Fruit fly (Drosophila melanogaster): ENCODE results near the gene hh.
A peak's percentile ranks its signal among the peaks of the same experiment; 100 is the strongest.

The hh gene

DNA sequence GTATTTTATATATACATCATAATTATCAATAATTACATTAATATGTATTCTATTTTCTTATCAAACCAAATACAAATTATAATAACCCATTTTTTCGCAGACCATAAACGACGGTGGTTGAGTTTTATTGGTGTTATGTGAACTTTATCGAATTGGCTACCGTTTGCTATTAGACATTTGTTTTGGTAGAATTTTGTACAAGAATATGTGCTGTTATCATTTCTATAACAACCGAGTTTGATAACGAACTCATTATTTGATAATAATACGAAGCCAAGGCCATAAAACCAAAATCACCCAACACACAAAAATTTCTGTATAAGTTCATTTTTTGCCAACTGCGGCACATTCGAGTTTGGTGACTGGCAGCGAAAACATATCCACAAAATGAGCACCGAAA is 46.4 kb downstream of the hh start, which contains the start of gene CG17109:
Gene CG17109 (plus strand): TSS at position 345 of the 400 bp plus-strand sequence.
- no peak for TF ChIP-seq OdsH (GFP tag; optimal IDR thresholded peaks at IDR 0.05)
- no peak for TF ChIP-seq fru (GFP tag; optimal IDR thresholded peaks at IDR 0.05)
- TF ChIP-seq Dfd (GFP tag; optimal IDR thresholded peaks at IDR 0.05) = no peak
- no peak for TF ChIP-seq lola (GFP tag; optimal IDR thresholded peaks at IDR 0.05)
- no peak for TF ChIP-seq br (GFP tag; optimal IDR thresholded peaks at IDR 0.05)
- no peak for TF ChIP-seq Jra (GFP tag; optimal IDR thresholded peaks at IDR 0.05)
- no peak for TF ChIP-seq Mio (GFP tag; optimal IDR thresholded peaks at IDR 0.05)
- no peak for TF ChIP-seq rgr (GFP tag; optimal IDR thresholded peaks at IDR 0.05)
- no peak for TF ChIP-seq dmrt93B (GFP tag; optimal IDR thresholded peaks at IDR 0.05)
- TF ChIP-seq HLH106 (tag; optimal IDR thresholded peaks at IDR 0.05) = no peak
- TF ChIP-seq ey (GFP tag; optimal IDR thresholded peaks at IDR 0.05) = no peak
- no peak for TF ChIP-seq h (GFP tag; optimal IDR thresholded peaks at IDR 0.05)
- no peak for TF ChIP-seq Rel (GFP tag; optimal IDR thresholded peaks at IDR 0.05)
- TF ChIP-seq Rel (tag; optimal IDR thresholded peaks at IDR 0.05) = no peak

DNA sequence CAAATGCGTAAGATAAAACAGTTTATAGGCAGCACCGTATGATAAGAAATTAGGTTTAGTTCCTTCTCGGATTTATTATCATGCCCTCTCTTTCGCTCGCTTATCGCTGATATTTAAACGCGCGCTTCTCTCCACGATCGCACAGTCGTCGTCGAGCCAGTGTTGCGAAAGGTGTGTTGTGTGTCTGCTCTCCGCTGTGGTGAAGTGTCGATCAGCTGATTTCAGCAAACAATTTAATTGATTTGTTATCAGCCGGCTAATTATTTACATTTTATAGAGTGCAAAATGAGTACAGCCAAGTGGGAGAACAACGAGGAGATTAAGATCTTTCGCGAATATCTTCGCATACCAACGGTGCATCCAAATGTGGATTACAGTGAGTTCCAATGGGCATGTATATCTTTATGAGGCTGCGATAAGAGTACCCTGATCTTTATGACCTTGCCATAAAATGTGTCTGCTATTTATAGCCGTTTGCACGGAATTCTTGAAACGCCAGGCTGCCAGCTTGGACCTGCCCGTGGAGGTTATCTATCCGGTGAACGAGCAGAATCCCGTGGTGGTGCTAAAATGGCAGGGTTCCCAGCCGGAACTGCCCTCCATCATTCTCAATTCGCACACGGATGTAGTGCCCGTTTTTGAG is 50.0 kb downstream of the hh start, which contains the start of the genes CG17110 and CG6726:
Gene CG17110 (plus strand): TSS at position 139 of the 643 bp plus-strand sequence.
Gene CG6726 (plus strand): TSS at position 139 of the 643 bp plus-strand sequence.
- no peak for TF ChIP-seq Hr78 (GFP tag; optimal IDR thresholded peaks at IDR 0.05)
- no peak for TF ChIP-seq fru (GFP tag; optimal IDR thresholded peaks at IDR 0.05)
- TF ChIP-seq foxo (GFP tag; optimal IDR thresholded peaks at IDR 0.05) = no peak
- TF ChIP-seq dl (GFP tag; optimal IDR thresholded peaks at IDR 0.05; ENCODE audit: insufficient read depth in 1 of 2, partially characterized antibody in 2 of 2) = no peak
- peak; percentile 8 for TF ChIP-seq Hr83 (GFP tag; optimal IDR thresholded peaks at IDR 0.05; ENCODE audit: poor library complexity, severe bottlenecking)
- TF ChIP-seq Hnf4 (GFP tag; optimal IDR thresholded peaks at IDR 0.05) = no peak
- TF ChIP-seq rgr (GFP tag; optimal IDR thresholded peaks at IDR 0.05) = peak; percentile 26
- TF ChIP-seq Mio (GFP tag; optimal IDR thresholded peaks at IDR 0.05) = no peak
- no peak for TF ChIP-seq brk (GFP tag; optimal IDR thresholded peaks at IDR 0.05)
- no peak for TF ChIP-seq CG32264 (GFP tag; optimal IDR thresholded peaks at IDR 0.05)
- no peak for TF ChIP-seq Dif (GFP tag; optimal IDR thresholded peaks at IDR 0.05; ENCODE audit: partially characterized antibody)
- TF ChIP-seq dsf (GFP tag; optimal IDR thresholded peaks at IDR 0.05; ENCODE audit: borderline replicate concordance) = no peak
- no peak for TF ChIP-seq GATAd (GFP tag; optimal IDR thresholded peaks at IDR 0.05)
- TF ChIP-seq jim (GFP tag; optimal IDR thresholded peaks at IDR 0.05) = no peak
- TF ChIP-seq Dfd (GFP tag; optimal IDR thresholded peaks at IDR 0.05) = no peak
- no peak for TF ChIP-seq Abd-B (GFP tag; optimal IDR thresholded peaks at IDR 0.05)
- TF ChIP-seq tai (GFP tag; optimal IDR thresholded peaks at IDR 0.05) = no peak
- no peak for TF ChIP-seq Sp1 (GFP tag; optimal IDR thresholded peaks at IDR 0.05)
- peak; percentile 26 for TF ChIP-seq Myc (optimal IDR thresholded peaks at IDR 0.05)
- TF ChIP-seq Rel (GFP tag; optimal IDR thresholded peaks at IDR 0.05) = no peak
- no peak for TF ChIP-seq Rel (tag; optimal IDR thresholded peaks at IDR 0.05)
- no peak for TF ChIP-seq N (GFP tag; optimal IDR thresholded peaks at IDR 0.05)
- TF ChIP-seq br (GFP tag; optimal IDR thresholded peaks at IDR 0.05) = no peak
- no peak for TF ChIP-seq HLH106 (tag; optimal IDR thresholded peaks at IDR 0.05)
- TF ChIP-seq sv (GFP tag; optimal IDR thresholded peaks at IDR 0.05) = no peak
- no peak for TF ChIP-seq OdsH (GFP tag; optimal IDR thresholded peaks at IDR 0.05)
- TF ChIP-seq Vsx2 (GFP tag; optimal IDR thresholded peaks at IDR 0.05; ENCODE audit: partially characterized antibody) = peak; percentile 84
- TF ChIP-seq h (GFP tag; optimal IDR thresholded peaks at IDR 0.05) = no peak

- TF ChIP-seq rgr (GFP tag; optimal IDR thresholded peaks at IDR 0.05) (no peak), usp (GFP tag; optimal IDR thresholded peaks at IDR 0.05) (no peak)
Measured at dm6 chr3R:23088252-23088651, 53.5 kb downstream of the hh start.

DNA sequence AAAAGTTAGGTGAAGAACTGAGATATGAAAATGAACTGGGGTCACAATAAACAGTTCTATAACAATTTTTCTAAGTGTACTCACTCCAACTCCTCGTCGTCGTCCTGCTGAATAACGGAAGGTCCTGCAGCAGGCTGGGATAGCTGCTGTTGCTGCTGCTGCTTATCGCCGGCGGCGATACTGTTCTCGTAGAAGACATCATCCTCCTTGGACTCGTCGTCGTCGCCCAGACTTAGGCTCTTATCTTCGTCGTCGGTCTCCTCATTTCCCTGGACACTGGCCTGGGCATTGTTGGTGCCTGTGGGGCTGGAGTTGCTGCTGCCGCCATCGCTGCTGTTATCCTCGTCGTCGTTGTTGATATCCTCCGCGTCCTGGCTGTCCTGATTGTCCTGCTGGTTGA is 60.4 kb downstream of the hh start:
- no peak for TF ChIP-seq fru (GFP tag; optimal IDR thresholded peaks at IDR 0.05)
- no peak for TF ChIP-seq dsf (GFP tag; optimal IDR thresholded peaks at IDR 0.05; ENCODE audit: borderline replicate concordance)
- TF ChIP-seq Rel (GFP tag; optimal IDR thresholded peaks at IDR 0.05) = no peak
- TF ChIP-seq Rel (tag; optimal IDR thresholded peaks at IDR 0.05) = no peak
- TF ChIP-seq CG9705 (GFP tag; optimal IDR thresholded peaks at IDR 0.05) = no peak
- no peak for TF ChIP-seq OdsH (GFP tag; optimal IDR thresholded peaks at IDR 0.05)
- TF ChIP-seq Jra (GFP tag; optimal IDR thresholded peaks at IDR 0.05) = no peak
- TF ChIP-seq ey (GFP tag; optimal IDR thresholded peaks at IDR 0.05) = no peak
- TF ChIP-seq Mio (GFP tag; optimal IDR thresholded peaks at IDR 0.05) = no peak
- no peak for TF ChIP-seq Sp1 (GFP tag; optimal IDR thresholded peaks at IDR 0.05)
- no peak for TF ChIP-seq lola (GFP tag; optimal IDR thresholded peaks at IDR 0.05)
- no peak for TF ChIP-seq brk (GFP tag; optimal IDR thresholded peaks at IDR 0.05)
- no peak for TF ChIP-seq CrebA (GFP tag; optimal IDR thresholded peaks at IDR 0.05; ENCODE audit: borderline replicate concordance)
- TF ChIP-seq N (GFP tag; optimal IDR thresholded peaks at IDR 0.05) = no peak
- no peak for TF ChIP-seq rgr (GFP tag; optimal IDR thresholded peaks at IDR 0.05)
- TF ChIP-seq br (GFP tag; optimal IDR thresholded peaks at IDR 0.05) = no peak

All from whole organism, wandering third instar larva.